Worm (Caenorhabditis elegans): Measurements from ENCODE around the gene col-43.

- TF ChIP-seq ama-1 (optimal IDR thresholded peaks at IDR 0.05) (peak; percentile 62), pes-1 (GFP tag; IDR thresholded peaks at IDR 0.05) (no peak), scrt-1 (GFP tag; IDR thresholded peaks at IDR 0.05) (no peak), F13C5.2 (tag; optimal IDR thresholded peaks at IDR 0.05) (no peak), B0310.2 (tag; optimal IDR thresholded peaks at IDR 0.05) (peak; percentile 41), tbx-11 (GFP tag; IDR thresholded peaks at IDR 0.05) (no peak), flt-1 (GFP tag; IDR thresholded peaks at IDR 0.05) (peak; percentile 13; the same call in 1 of the 2 replicates), sea-1 (GFP tag; conservative IDR thresholded peaks at IDR 0.05) (no peak), aly-1 (tag; optimal IDR thresholded peaks at IDR 0.05) (no peak), tbx-37 (GFP tag; conservative IDR thresholded peaks at IDR 0.05) (no peak), ceh-36 (tag; optimal IDR thresholded peaks at IDR 0.05) (no peak), ceh-13 (GFP tag; optimal IDR thresholded peaks at IDR 0.05) (no peak)
Observed at ce11 chrV:8039085-8039525, 11.6 kb downstream of the col-43 start.
